Fruit fly (Drosophila melanogaster) whole organism, embryonic: Measurements from ENCODE around the gene MESK4.

ENCODE experiments used
- Antp ChIP-seq: fragments of 200-800 bp; sonication (Bioruptor generic); optimal IDR thresholded peaks from 3 replicates; lab custom pipeline; 2016; ENCODE audit warnings: missing biosample characterization, missing genetic modification characterization
- Atf6 ChIP-seq: fragments of 200-800 bp; sonication (Bioruptor generic); IDR thresholded peaks from 2 replicates; pipeline ENCODE4 v1.3.6; 2022; ENCODE audit warnings: missing biosample characterization, missing genetic modification characterization
- CG10274 ChIP-seq: fragments of 200-800 bp; sonication (Bioruptor generic); optimal IDR thresholded peaks from 3 replicates; lab custom pipeline; 2017; ENCODE audit warnings: missing biosample characterization, mild to moderate bottlenecking, missing genetic modification characterization
- CG10462 ChIP-seq: fragments of 200-800 bp; sonication (Bioruptor generic); optimal IDR thresholded peaks from 2 replicates; lab custom pipeline; 2016; ENCODE audit warnings: missing biosample characterization, missing genetic modification characterization
- CG14667 ChIP-seq: fragments of 200-800 bp; sonication (Bioruptor generic); IDR thresholded peaks from 2 replicates; pipeline ENCODE4 v1.3.6; 2022; ENCODE audit warnings: missing biosample characterization, missing genetic modification characterization
- CG16815 ChIP-seq: fragments of 200-800 bp; sonication (Bioruptor generic); optimal IDR thresholded peaks from 3 replicates; lab custom pipeline; 2017; ENCODE audit warnings: missing biosample characterization, mild to moderate bottlenecking, missing genetic modification characterization
- CG16863 ChIP-seq: fragments of 200-800 bp; sonication (Bioruptor generic); optimal IDR thresholded peaks from 3 replicates; lab custom pipeline; 2016; ENCODE audit warnings: missing biosample characterization, missing genetic modification characterization
- CG17361 ChIP-seq: fragments of 200-800 bp; sonication (Bioruptor generic); IDR thresholded peaks from 3 replicates; pipeline ENCODE4 v1.3.6; 2022; ENCODE audit warnings: missing biosample characterization, missing genetic modification characterization
- CG17385 ChIP-seq: fragments of 200-800 bp; sonication (Bioruptor generic); optimal IDR thresholded peaks from 3 replicates; lab custom pipeline; 2018; ENCODE audit warnings: missing biosample characterization, mild to moderate bottlenecking, missing genetic modification characterization
- CG2678 ChIP-seq: fragments of 200-800 bp; sonication (Bioruptor generic); optimal IDR thresholded peaks from 3 replicates; lab custom pipeline; 2019; ENCODE audit warnings: missing biosample characterization, mild to moderate bottlenecking, missing genetic modification characterization, moderate library complexity
- CG3726 ChIP-seq: fragments of 200-800 bp; sonication (Bioruptor generic); IDR thresholded peaks from 3 replicates; pipeline ENCODE4, ENCODE4 v1.3.6; 2022; ENCODE audit warnings: missing biosample characterization, missing genetic modification characterization
- CG42726 ChIP-seq: fragments of 200-800 bp; sonication (Bioruptor generic); IDR thresholded peaks from 2 replicates; pipeline ENCODE4 v1.3.6; 2022; ENCODE audit warnings: missing biosample characterization, missing genetic modification characterization; ENCODE audit not compliant: partially characterized antibody
- CG4730 ChIP-seq: fragments of 200-800 bp; sonication (Bioruptor generic); IDR thresholded peaks from 2 replicates; pipeline ENCODE4 v1.3.6; 2022; ENCODE audit warnings: missing biosample characterization, missing genetic modification characterization
- CG4854 ChIP-seq: fragments of 200-800 bp; sonication (Bioruptor generic); optimal IDR thresholded peaks from 2 replicates; lab custom pipeline; 2016; ENCODE audit warnings: missing biosample characterization, missing genetic modification characterization, inconsistent platforms
- CG5953 ChIP-seq: fragments of 200-800 bp; sonication (Bioruptor generic); IDR thresholded peaks from 2 replicates; pipeline ENCODE4 v1.3.6; 2022; ENCODE audit warnings: missing biosample characterization, missing genetic modification characterization
- CG6175 ChIP-seq: fragments of 200-800 bp; sonication (Bioruptor generic); IDR thresholded peaks from 3 replicates; pipeline ENCODE4 v1.3.6; 2022; ENCODE audit warnings: missing biosample characterization, missing genetic modification characterization
- CG8478 ChIP-seq: fragments of >200 bp; optimal IDR thresholded peaks from 2 replicates; lab custom pipeline; 2018
- CG9609 ChIP-seq: fragments of 200-800 bp; sonication (Bioruptor generic); optimal IDR thresholded peaks from 3 replicates; lab custom pipeline; 2016; ENCODE audit warnings: missing biosample characterization, missing genetic modification characterization
- ERR ChIP-seq: fragments of 200-800 bp; sonication (Bioruptor generic); optimal IDR thresholded peaks from 2 replicates; lab custom pipeline; 2016; ENCODE audit warnings: missing biosample characterization, missing genetic modification characterization
- Elba2 ChIP-seq: fragments of 200-800 bp; sonication (Bioruptor generic); optimal IDR thresholded peaks from 3 replicates; lab custom pipeline; 2016; ENCODE audit warnings: missing biosample characterization, missing genetic modification characterization
- Hmr ChIP-seq: fragments of 200-800 bp; sonication (Bioruptor generic); optimal IDR thresholded peaks from 3 replicates; lab custom pipeline; 2017; ENCODE audit warnings: mild to moderate bottlenecking, missing biosample characterization, missing genetic modification reagents, missing genetic modification characterization
- Ravus ChIP-seq: fragments of 200-800 bp; sonication (Bioruptor generic); IDR thresholded peaks from 2 replicates; pipeline ENCODE4 v1.3.6; 2022; ENCODE audit warnings: missing biosample characterization, missing genetic modification characterization
- Scr ChIP-seq: fragments of 200-800 bp; sonication (Bioruptor generic); IDR thresholded peaks from 2 replicates; pipeline ENCODE4 v1.3.6; 2022; ENCODE audit warnings: missing biosample characterization, missing genetic modification characterization; ENCODE audit not compliant: partially characterized antibody
- Side ChIP-seq: fragments of 200-800 bp; sonication (Bioruptor generic); optimal IDR thresholded peaks from 2 replicates; lab custom pipeline; 2016; ENCODE audit warnings: missing biosample characterization, missing genetic modification characterization
- Spps ChIP-seq: fragments of 200-800 bp; sonication (Bioruptor generic); optimal IDR thresholded peaks from 2 replicates; lab custom pipeline; 2018; ENCODE audit warnings: missing biosample characterization, mild to moderate bottlenecking, missing genetic modification characterization
- Trl ChIP-seq, 3 experiments: fragments of >200 bp in 2 of 3; fragments of 200-800 bp in 1 of 3; sonication (Bioruptor generic) in 1 of 3; optimal IDR thresholded peaks; 2 replicates in 1 of 3; 3 replicates in 2 of 3; lab custom pipeline; 2016 to 2017; ENCODE audit warnings: missing biosample characterization in 1 of 3, missing genetic modification characterization in 1 of 3
- br ChIP-seq: fragments of >200 bp; optimal IDR thresholded peaks from 2 replicates; lab custom pipeline; 2017
- dmrt11E ChIP-seq: fragments of 200-800 bp; sonication (Bioruptor generic); optimal IDR thresholded peaks from 3 replicates; lab custom pipeline; 2018; ENCODE audit warnings: missing biosample characterization, mild to moderate bottlenecking, missing genetic modification characterization, moderate library complexity
- gfzf ChIP-seq: fragments of 200-800 bp; sonication (Bioruptor generic); optimal IDR thresholded peaks from 2 replicates; lab custom pipeline; 2016; ENCODE audit warnings: missing biosample characterization, mild to moderate bottlenecking, missing genetic modification characterization, moderate library complexity
- gt ChIP-seq: fragments of 200-800 bp; sonication (Bioruptor generic); IDR thresholded peaks from 2 replicates; pipeline ENCODE4 v1.3.6; 2022; ENCODE audit warnings: missing biosample characterization, missing genetic modification characterization
- hkb ChIP-seq, 2 experiments: fragments of 200-800 bp in 1 of 2; fragments of >200 bp in 1 of 2; sonication (Bioruptor generic) in 1 of 2; IDR thresholded peaks in 1 of 2; optimal IDR thresholded peaks in 1 of 2; 2 replicates each; pipeline versions ENCODE4 v1.3.6 to Lab custom; 2017 to 2022; ENCODE audit warnings: missing biosample characterization in 1 of 2, missing genetic modification characterization in 1 of 2
- inv ChIP-seq: fragments of 200-800 bp; sonication (Bioruptor generic); IDR thresholded peaks from 2 replicates; pipeline ENCODE4 v1.3.6; 2022; ENCODE audit warnings: missing biosample characterization, missing genetic modification characterization; ENCODE audit not compliant: partially characterized antibody
- klu ChIP-seq: fragments of 200-800 bp; sonication (Bioruptor generic); IDR thresholded peaks from 2 replicates; pipeline ENCODE4 v1.3.6; 2022; ENCODE audit warnings: missing biosample characterization, missing genetic modification characterization
- kni ChIP-seq: fragments of 200-800 bp; sonication (Bioruptor generic); optimal IDR thresholded peaks from 3 replicates; lab custom pipeline; 2017; ENCODE audit warnings: mild to moderate bottlenecking, missing biosample characterization, missing genetic modification reagents, missing genetic modification characterization
- lab ChIP-seq: fragments of 200-800 bp; sonication (Bioruptor generic); optimal IDR thresholded peaks from 3 replicates; lab custom pipeline; 2017; ENCODE audit warnings: missing biosample characterization, missing genetic modification characterization, mild to moderate bottlenecking, moderate library complexity, missing genetic modification reagents
- luna ChIP-seq: fragments of 200-800 bp; sonication (Bioruptor generic); optimal IDR thresholded peaks from 2 replicates; lab custom pipeline; 2016; ENCODE audit warnings: missing biosample characterization, missing genetic modification characterization
- nom ChIP-seq: fragments of 200-800 bp; sonication (Bioruptor generic); optimal IDR thresholded peaks from 2 replicates; lab custom pipeline; 2017; ENCODE audit warnings: missing biosample characterization, missing genetic modification characterization, mild to moderate bottlenecking, moderate library complexity, missing genetic modification reagents
- oc ChIP-seq: fragments of 200-800 bp; sonication (Bioruptor generic); optimal IDR thresholded peaks from 2 replicates; lab custom pipeline; 2018; ENCODE audit warnings: missing biosample characterization, mild to moderate bottlenecking, missing genetic modification characterization, moderate library complexity
- org-1 ChIP-seq: fragments of 200-800 bp; sonication (Bioruptor generic); optimal IDR thresholded peaks from 2 replicates; lab custom pipeline; 2017; ENCODE audit warnings: missing biosample characterization, missing genetic modification characterization
- pnt ChIP-seq: fragments of 200-800 bp; sonication (Bioruptor generic); optimal IDR thresholded peaks from 3 replicates; lab custom pipeline; 2016; ENCODE audit warnings: missing biosample characterization, missing genetic modification characterization
- pum ChIP-seq: fragments of 200-800 bp; sonication (Bioruptor generic); optimal IDR thresholded peaks from 2 replicates; lab custom pipeline; 2016; ENCODE audit warnings: missing biosample characterization, missing genetic modification characterization
- pzg ChIP-seq: fragments of 200-800 bp; sonication (Bioruptor generic); optimal IDR thresholded peaks from 3 replicates; lab custom pipeline; 2018; ENCODE audit warnings: missing biosample characterization, mild to moderate bottlenecking, missing genetic modification characterization, moderate library complexity
- ranshi ChIP-seq: fragments of 200-800 bp; sonication (Bioruptor generic); IDR thresholded peaks from 2 replicates; pipeline ENCODE4 v1.3.6; 2022; ENCODE audit warnings: missing biosample characterization, missing genetic modification characterization
- sc ChIP-seq, 3 experiments: fragments of >200 bp in 2 of 3; fragments of 200-800 bp in 1 of 3; sonication (Bioruptor generic) in 1 of 3; optimal IDR thresholded peaks; 2 replicates in 2 of 3; 3 replicates in 1 of 3; lab custom pipeline; 2017; ENCODE audit warnings: mild to moderate bottlenecking in 1 of 3, missing biosample characterization in 1 of 3, missing genetic modification characterization in 1 of 3, missing genetic modification reagents in 1 of 3
- sim ChIP-seq: fragments of 200-800 bp; sonication (Bioruptor generic); IDR thresholded peaks from 2 replicates; pipeline ENCODE4 v1.3.6; 2022; ENCODE audit warnings: missing biosample characterization, missing genetic modification characterization
- tin ChIP-seq: fragments of 200-800 bp; sonication (Bioruptor generic); optimal IDR thresholded peaks from 3 replicates; lab custom pipeline; 2016; ENCODE audit warnings: missing biosample characterization, missing genetic modification characterization
- tio ChIP-seq: fragments of 200-800 bp; sonication (Bioruptor generic); optimal IDR thresholded peaks from 2 replicates; lab custom pipeline; 2017; ENCODE audit warnings: missing biosample characterization, missing genetic modification characterization, inconsistent platforms
- twi ChIP-seq: fragments of 200-800 bp; optimal IDR thresholded peaks from 2 replicates; lab custom pipeline; 2019; ENCODE audit warnings: missing biosample characterization, mild to moderate bottlenecking, missing genetic modification characterization, moderate library complexity

Gene MESK4

DNA sequence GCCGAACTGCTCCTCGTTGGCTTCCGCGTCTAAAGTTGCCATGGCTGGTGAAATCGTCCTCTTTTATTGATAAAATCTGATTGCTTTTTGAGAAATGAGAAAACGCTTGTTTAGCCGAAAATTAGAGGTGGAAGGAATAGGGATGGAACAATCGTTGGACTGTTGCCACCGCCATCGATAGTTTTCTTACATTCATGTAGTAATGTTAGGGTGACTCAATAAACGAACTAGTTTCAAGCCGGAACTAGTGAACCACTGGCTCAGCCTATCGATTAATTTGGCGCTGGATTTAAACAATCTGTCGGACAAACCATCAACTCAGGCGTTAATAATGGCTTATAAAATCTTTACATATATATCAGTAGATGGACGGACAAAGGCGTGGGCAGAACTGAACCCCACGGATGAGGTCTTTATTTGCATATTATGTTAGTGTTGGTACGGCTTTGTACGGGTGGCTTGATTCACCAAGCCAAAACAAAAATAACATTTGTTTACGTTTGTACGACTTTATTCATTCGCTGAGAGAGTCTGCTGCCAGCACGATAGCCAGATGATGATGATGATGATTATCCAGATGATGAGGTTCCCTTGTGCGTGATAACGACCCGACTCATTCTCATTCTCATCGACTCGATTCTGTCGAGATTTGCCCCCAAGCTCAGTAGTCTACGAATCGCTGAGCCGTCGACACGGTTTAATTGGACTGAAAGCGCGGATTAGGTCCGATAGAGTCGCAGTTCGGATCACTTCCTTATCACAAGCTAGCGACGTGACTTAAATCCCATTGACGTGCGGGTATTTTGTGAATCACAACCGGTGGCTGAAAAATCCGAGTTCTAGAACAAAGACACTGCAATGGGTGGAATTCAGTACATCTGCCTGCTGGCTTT lies 13.8 kb downstream of the MESK4 start, which contains the start of the genes Sf3a1 and Irc (continued):
- TF ChIP-seq pum (GFP tag; lab: Kevin White, UChicago) (peak; percentile 7), nom (GFP tag; lab: Kevin White, UChicago) (peak; percentile 64), ERR (GFP tag; lab: Kevin White, UChicago) (peak; percentile 25), org-1 (no peak), Side (GFP tag; lab: Kevin White, UChicago) (peak; percentile 26), CG10274 (GFP tag; lab: Kevin White, UChicago) (no peak), Hmr (GFP tag; lab: Kevin White, UChicago) (peak; percentile 9), CG9609 (GFP tag; lab: Kevin White, UChicago) (peak; percentile 2), pnt (GFP tag; lab: Kevin White, UChicago) (no peak), Trl (optimal IDR thresholded peaks at IDR 0.05; lab: Kevin White, UChicago) (no peak), Trl (GFP tag; optimal IDR thresholded peaks at IDR 0.05; lab: Kevin White, UChicago) (peak; percentile 45), CG10462 (GFP tag; lab: Kevin White, UChicago) (no peak), Antp (GFP tag; lab: Kevin White, UChicago) (peak; percentile 19), CG3726 (GFP tag; lab: Robert Waterston, UW) (no peak), pzg (GFP tag; lab: Kevin White, UChicago) (peak; percentile 95), CG6175 (0 out of 3 replicates have a peak, but pooled peaks have one; percentile 13), Elba2 (GFP tag; lab: Kevin White, UChicago) (no peak), kni (GFP tag; lab: Kevin White, UChicago) (no peak), CG4730 (no peak), sim (GFP tag; lab: Robert Waterston, UW) (no peak), CG17385 (GFP tag; lab: Kevin White, UChicago) (no peak), klu (no peak), Scr (GFP tag; lab: Robert Waterston, UW) (peak; percentile 94), luna (GFP tag; lab: Kevin White, UChicago) (no peak), br (lab: Kevin White, UChicago) (no peak), CG16815 (GFP tag; lab: Kevin White, UChicago) (no peak), sc (optimal IDR thresholded peaks at IDR 0.05; lab: Kevin White, UChicago) (no peak), sc (GFP tag; optimal IDR thresholded peaks at IDR 0.05; lab: Kevin White, UChicago) (no peak), oc (tag; lab: Kevin White, UChicago) (peak; percentile 70), CG8478 (lab: Kevin White, UChicago) (no peak), Ravus (GFP tag; lab: Robert Waterston, UW) (no peak), Spps (tag; lab: Kevin White, UChicago) (no peak), dmrt11E (tag; lab: Kevin White, UChicago) (no peak), Atf6 (no peak), tio (no peak), CG5953 (GFP tag; lab: Robert Waterston, UW) (no peak), CG17361 (GFP tag; lab: Robert Waterston, UW) (no peak), gfzf (peak; percentile 52), CG4854 (GFP tag; lab: Kevin White, UChicago) (no peak), hkb (optimal IDR thresholded peaks at IDR 0.05; lab: Kevin White, UChicago) (peak; percentile 38), hkb (GFP tag; IDR thresholded peaks at IDR 0.05; lab: Robert Waterston, UW) (0 out of 2 replicates have a peak, but pooled peaks have one; percentile 27), ranshi (GFP tag; lab: Robert Waterston, UW) (no peak), CG14667 (no peak), CG42726 (GFP tag; lab: Robert Waterston, UW) (peak; percentile 96), gt (GFP tag; lab: Robert Waterston, UW) (no peak), lab (GFP tag; lab: Kevin White, UChicago) (no peak), CG2678 (no peak), inv (GFP tag; lab: Robert Waterston, UW) (peak; percentile 94), CG16863 (GFP tag; lab: Kevin White, UChicago) (no peak), twi (tag; lab: Kevin White, UChicago) (no peak), tin (GFP tag; lab: Kevin White, UChicago) (peak; percentile 19)
